Fruit fly (Drosophila melanogaster) whole organism, prepupa: Measurements from ENCODE around the gene CG33923.

Experiments
- CG10631 ChIP-seq: fragments of 200-800 bp; sonication (Bioruptor generic); optimal IDR thresholded peaks from 2 replicates; lab custom pipeline; 2016; ENCODE audit warnings: missing biosample characterization, missing genetic modification characterization
- CG16779 ChIP-seq: fragments of 200-800 bp; sonication (Bioruptor generic); optimal IDR thresholded peaks from 3 replicates; lab custom pipeline; 2017; ENCODE audit warnings: missing biosample characterization, mild to moderate bottlenecking, missing genetic modification characterization
- CG6163 ChIP-seq: fragments of 200-800 bp; sonication (Bioruptor generic); IDR thresholded peaks from 3 replicates; pipeline ENCODE4 v1.3.6; 2022; ENCODE audit warnings: missing biosample characterization, missing genetic modification characterization
- CG8119 ChIP-seq: fragments of 200-800 bp; sonication (Bioruptor generic); IDR thresholded peaks from 3 replicates; pipeline ENCODE4 v1.3.6; 2022; ENCODE audit warnings: missing biosample characterization, missing genetic modification characterization
- Gug ChIP-seq: fragments of 200-800 bp; sonication (Bioruptor generic); IDR thresholded peaks from 2 replicates; pipeline ENCODE4 v1.3.6; 2022; ENCODE audit warnings: missing biosample characterization, missing genetic modification characterization
- Sox102F ChIP-seq: fragments of 200-800 bp; sonication (Bioruptor generic); optimal IDR thresholded peaks from 2 replicates; lab custom pipeline; 2016; ENCODE audit warnings: missing biosample characterization, mild to moderate bottlenecking, missing genetic modification characterization
- cyc ChIP-seq: fragments of 200-800 bp; sonication (Bioruptor generic); optimal IDR thresholded peaks from 3 replicates; lab custom pipeline; 2016; ENCODE audit warnings: missing biosample characterization, missing genetic modification characterization
- pdm3 ChIP-seq: fragments of 200-800 bp; sonication (Bioruptor generic); optimal IDR thresholded peaks from 3 replicates; lab custom pipeline; 2016; ENCODE audit warnings: missing biosample characterization, missing genetic modification characterization

dm6 chr2L:1333828-1334227 is 8.1 kb downstream of the CG33923 start, which contains the start of gene CG5440:
- TF ChIP-seq Sox102F (no peak), pdm3 (no peak), CG16779 (tag; lab: Kevin White, UChicago) (no peak), CG8119 (GFP tag; lab: Robert Waterston, UW) (no peak), CG10631 (GFP tag; lab: Kevin White, UChicago) (no peak), CG6163 (no peak), cyc (GFP tag; lab: Kevin White, UChicago) (no peak), Gug (no peak)
